Fruit fly (Drosophila melanogaster) Kc167 (cell line): ENCODE results near the gene Ada.

ENCODE experiments used
- Sin3A ChIP-seq: fragments of >200 bp; optimal IDR thresholded peaks from 2 replicates; lab custom pipeline; 2018; ENCODE audit warnings: missing external identifiers
- h ChIP-seq: fragments of >200 bp; optimal IDR thresholded peaks from 3 replicates; lab custom pipeline; 2018; ENCODE audit warnings: missing external identifiers
- insv ChIP-seq: fragments of >200 bp; optimal IDR thresholded peaks from 3 replicates; lab custom pipeline; 2018; ENCODE audit warnings: missing external identifiers
- ttk ChIP-seq: sonication (Bioruptor generic); optimal IDR thresholded peaks from 2 replicates; lab custom pipeline; 2017; ENCODE audit warnings: missing external identifiers

DNA sequence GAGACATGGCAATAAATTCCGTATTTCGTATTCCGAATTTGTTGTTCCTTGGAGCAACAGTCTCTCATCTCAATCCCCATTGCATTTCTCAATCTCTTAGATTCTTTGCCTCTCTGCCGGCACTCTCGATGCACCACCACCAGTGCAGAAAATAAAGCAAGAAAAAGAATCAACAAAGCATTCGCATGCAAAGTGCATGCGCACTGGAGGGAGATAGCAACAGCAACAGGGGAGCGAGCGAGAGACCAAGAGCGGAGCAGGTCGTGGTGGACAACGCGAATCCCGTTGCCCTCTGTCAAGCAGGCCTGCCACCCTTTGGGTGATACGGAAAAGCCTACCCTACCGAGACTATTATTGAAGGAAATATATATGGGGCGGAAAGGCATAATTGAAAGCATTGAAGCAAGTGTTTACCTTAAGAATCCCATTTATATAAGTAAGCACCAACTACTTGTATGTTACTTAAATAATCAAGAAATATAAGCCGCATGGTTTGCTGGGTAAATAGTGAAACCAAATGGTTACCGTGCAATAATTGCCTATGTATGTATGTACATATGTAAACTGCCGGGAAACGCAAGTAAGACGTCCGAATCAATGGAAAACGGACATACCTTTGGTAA is 8.5 kb upstream of the Ada start:
- TF ChIP-seq h (lab: Kevin White, UChicago) (no peak), ttk (lab: Kevin White, UChicago) (no peak), insv (lab: Kevin White, UChicago) (no peak), Sin3A (lab: Kevin White, UChicago) (no peak)
